Worm (Caenorhabditis elegans): Measurements from ENCODE around the gene Y46G5A.29.

DNA sequence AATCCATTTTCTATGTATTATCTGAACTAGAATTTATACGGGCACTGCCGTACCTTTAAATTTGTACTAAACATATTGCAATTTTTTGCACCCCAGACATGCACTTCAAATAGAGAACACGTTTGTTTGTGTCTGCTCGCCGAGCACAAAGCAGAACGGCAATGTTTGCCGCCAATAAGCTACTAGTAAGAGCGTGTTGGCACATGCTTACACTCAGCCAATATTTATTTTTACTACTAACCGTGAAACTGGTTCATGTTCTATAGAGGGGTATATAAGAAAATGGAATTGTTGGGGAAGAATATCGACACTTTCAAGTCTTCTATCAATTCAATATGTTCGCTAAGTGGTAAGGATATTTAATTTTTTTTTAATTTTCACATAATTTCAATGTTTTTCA, 51.1 kb downstream of the Y46G5A.29 start, which contains the start of gene nspb-11:
- TF ChIP-seq klf-2 (GFP tag; conservative IDR thresholded peaks at IDR 0.05) (no peak), flt-1 (GFP tag; IDR thresholded peaks at IDR 0.05) (no peak), ztf-23 (GFP tag; IDR thresholded peaks at IDR 0.05) (no peak)

All from whole organism, midembryonic.